Worm (Caenorhabditis elegans): Measurements from ENCODE around the gene Y6D1A.2.

ce11 chrII:11842766-11843165, 23.0 kb upstream of the Y6D1A.2 start:
- no peak for TF ChIP-seq hlh-8 (tag; optimal IDR thresholded peaks at IDR 0.05)
- TF ChIP-seq npax-4 (tag; optimal IDR thresholded peaks at IDR 0.05): no peak
- no peak for TF ChIP-seq fkh-10 (GFP tag; optimal IDR thresholded peaks at IDR 0.05)
- no peak for TF ChIP-seq hlh-13 (GFP tag; optimal IDR thresholded peaks at IDR 0.05)
- TF ChIP-seq elt-4 (tag; optimal IDR thresholded peaks at IDR 0.05): no peak

Data from whole organism, late embryonic.